Fruit fly (Drosophila melanogaster) whole organism, embryonic: Measurements from ENCODE around the gene CG3984.
A peak's percentile ranks its signal among the peaks of the same experiment; 100 is the strongest.

Source experiments
- Adf1 ChIP-seq: fragments of 200-800 bp; sonication (Bioruptor generic); IDR thresholded peaks from 2 replicates; pipeline ENCODE4 v1.3.6; 2022; ENCODE audit warnings: missing biosample characterization, missing genetic modification characterization
- Atf3 ChIP-seq: fragments of 200-800 bp; sonication (Bioruptor generic); optimal IDR thresholded peaks from 3 replicates; lab custom pipeline; 2016; ENCODE audit warnings: missing biosample characterization, missing genetic modification characterization
- B-H1 ChIP-seq: fragments of 200-800 bp; sonication (Bioruptor generic); IDR thresholded peaks from 3 replicates; pipeline ENCODE4 v1.3.6; 2022; ENCODE audit warnings: missing biosample characterization, missing genetic modification characterization
- CG10654 ChIP-seq: fragments of 200-800 bp; sonication (Bioruptor generic); optimal IDR thresholded peaks from 2 replicates; lab custom pipeline; 2016; ENCODE audit warnings: missing biosample characterization, missing genetic modification characterization
- CG11398 ChIP-seq: fragments of 200-800 bp; sonication (Bioruptor generic); optimal IDR thresholded peaks from 2 replicates; lab custom pipeline; 2016; ENCODE audit warnings: missing biosample characterization, missing genetic modification characterization
- CG12219 ChIP-seq: fragments of 200-800 bp; sonication (Bioruptor generic); optimal IDR thresholded peaks from 3 replicates; lab custom pipeline; 2018; ENCODE audit warnings: missing biosample characterization, mild to moderate bottlenecking, missing genetic modification characterization
- CG12769 ChIP-seq: fragments of 200-800 bp; sonication (Bioruptor generic); optimal IDR thresholded peaks from 2 replicates; lab custom pipeline; 2019; ENCODE audit warnings: missing biosample characterization, mild to moderate bottlenecking, missing genetic modification characterization, moderate library complexity
- CG13123 ChIP-seq: fragments of 200-800 bp; sonication (Bioruptor generic); optimal IDR thresholded peaks from 2 replicates; lab custom pipeline; 2016; ENCODE audit warnings: missing biosample characterization, missing genetic modification characterization
- CG15011 ChIP-seq: fragments of 200-800 bp; sonication (Bioruptor generic); optimal IDR thresholded peaks from 3 replicates; lab custom pipeline; 2018; ENCODE audit warnings: missing biosample characterization, mild to moderate bottlenecking, missing genetic modification characterization
- CG15269 ChIP-seq: fragments of 200-800 bp; sonication (Bioruptor generic); optimal IDR thresholded peaks from 2 replicates; lab custom pipeline; 2018; ENCODE audit warnings: missing biosample characterization, mild to moderate bottlenecking, missing genetic modification characterization, moderate library complexity
- CG1602 ChIP-seq: fragments of 200-800 bp; sonication (Bioruptor generic); optimal IDR thresholded peaks from 3 replicates; lab custom pipeline; 2016; ENCODE audit warnings: missing biosample characterization, missing genetic modification characterization
- CG16815 ChIP-seq: fragments of 200-800 bp; sonication (Bioruptor generic); optimal IDR thresholded peaks from 3 replicates; lab custom pipeline; 2017; ENCODE audit warnings: missing biosample characterization, mild to moderate bottlenecking, missing genetic modification characterization
- CG17568 ChIP-seq: fragments of 200-800 bp; sonication (Bioruptor generic); optimal IDR thresholded peaks from 2 replicates; lab custom pipeline; 2018; ENCODE audit warnings: missing biosample characterization, mild to moderate bottlenecking, missing genetic modification characterization, moderate library complexity
- CG18262 ChIP-seq: fragments of 200-800 bp; optimal IDR thresholded peaks from 3 replicates; lab custom pipeline; 2019; ENCODE audit warnings: missing biosample characterization, mild to moderate bottlenecking, missing genetic modification characterization, moderate library complexity
- CG2678 ChIP-seq: fragments of 200-800 bp; sonication (Bioruptor generic); optimal IDR thresholded peaks from 3 replicates; lab custom pipeline; 2019; ENCODE audit warnings: missing biosample characterization, mild to moderate bottlenecking, missing genetic modification characterization, moderate library complexity
- CG30431 ChIP-seq: fragments of 200-800 bp; sonication (Bioruptor generic); optimal IDR thresholded peaks from 2 replicates; lab custom pipeline; 2017; ENCODE audit warnings: missing biosample characterization, missing genetic modification characterization
- CG8290 ChIP-seq, 3 experiments: fragments of 200-800 bp; sonication (Bioruptor generic); optimal IDR thresholded peaks; 2 replicates each; lab custom pipeline; 2016 to 2019; ENCODE audit warnings: missing biosample characterization in 3 of 3, missing genetic modification characterization in 3 of 3, mild to moderate bottlenecking in 2 of 3, moderate library complexity in 1 of 3
- CG8478 ChIP-seq: fragments of >200 bp; optimal IDR thresholded peaks from 2 replicates; lab custom pipeline; 2018
- CTCF ChIP-seq: fragments of 200-800 bp; sonication (Bioruptor generic); optimal IDR thresholded peaks from 2 replicates; lab custom pipeline; 2017; ENCODE audit warnings: missing biosample characterization, mild to moderate bottlenecking, missing genetic modification characterization, moderate library complexity
- Camta ChIP-seq: fragments of 200-800 bp; sonication (Bioruptor generic); optimal IDR thresholded peaks from 2 replicates; lab custom pipeline; 2016; ENCODE audit warnings: missing biosample characterization, missing genetic modification characterization
- CrebB ChIP-seq: fragments of 200-800 bp; sonication (Bioruptor generic); optimal IDR thresholded peaks from 3 replicates; lab custom pipeline; 2018; ENCODE audit warnings: missing biosample characterization, mild to moderate bottlenecking, missing genetic modification characterization
- Deaf1 ChIP-seq: fragments of 200-800 bp; optimal IDR thresholded peaks from 3 replicates; lab custom pipeline; 2019; ENCODE audit warnings: missing biosample characterization, mild to moderate bottlenecking, missing genetic modification characterization, moderate library complexity
- Dip2 ChIP-seq: fragments of 200-800 bp; sonication (Bioruptor generic); IDR thresholded peaks from 2 replicates; pipeline ENCODE4 v1.3.6; 2022; ENCODE audit warnings: missing biosample characterization, missing genetic modification characterization
- HLH4C ChIP-seq: fragments of 200-800 bp; sonication (Bioruptor generic); IDR thresholded peaks from 3 replicates; pipeline ENCODE4 v1.3.6; 2022; ENCODE audit warnings: missing biosample characterization, missing genetic modification characterization; ENCODE audit not compliant: partially characterized antibody
- Lim3 ChIP-seq: fragments of 200-800 bp; sonication (Bioruptor generic); IDR thresholded peaks from 2 replicates; pipeline ENCODE4 v1.3.6; 2022; ENCODE audit warnings: missing biosample characterization, missing genetic modification characterization
- Max ChIP-seq: fragments of 200-800 bp; sonication (Bioruptor generic); optimal IDR thresholded peaks from 2 replicates; lab custom pipeline; 2016; ENCODE audit warnings: missing biosample characterization, mild to moderate bottlenecking, missing genetic modification characterization
- Med ChIP-seq: fragments of 200-800 bp; sonication (Bioruptor generic); peaks from one replicate; lab custom pipeline; 2016; ENCODE audit warnings: missing biosample characterization, missing genetic modification characterization, mild to moderate bottlenecking, inconsistent platforms, moderate library complexity
- Nf-YB ChIP-seq: fragments of 200-800 bp; sonication (Bioruptor generic); optimal IDR thresholded peaks from 3 replicates; lab custom pipeline; 2019; ENCODE audit warnings: missing biosample characterization, mild to moderate bottlenecking, missing genetic modification characterization, moderate library complexity
- NfI ChIP-seq: fragments of 200-800 bp; sonication (Bioruptor generic); optimal IDR thresholded peaks from 3 replicates; lab custom pipeline; 2018; ENCODE audit warnings: missing biosample characterization, mild to moderate bottlenecking, missing genetic modification characterization, moderate library complexity
- Pdp1 ChIP-seq, 2 experiments: fragments of 200-800 bp; sonication (Bioruptor generic); optimal IDR thresholded peaks; 3 replicates each; lab custom pipeline; 2016; ENCODE audit warnings: missing biosample characterization in 2 of 2, missing genetic modification characterization in 2 of 2, mild to moderate bottlenecking in 1 of 2, moderate library complexity in 1 of 2
- Ravus ChIP-seq: fragments of 200-800 bp; sonication (Bioruptor generic); IDR thresholded peaks from 2 replicates; pipeline ENCODE4 v1.3.6; 2022; ENCODE audit warnings: missing biosample characterization, missing genetic modification characterization
- Sin3A ChIP-seq: fragments of >200 bp; optimal IDR thresholded peaks from 2 replicates; lab custom pipeline; 2018
- Spps ChIP-seq: fragments of 200-800 bp; sonication (Bioruptor generic); optimal IDR thresholded peaks from 2 replicates; lab custom pipeline; 2018; ENCODE audit warnings: missing biosample characterization, mild to moderate bottlenecking, missing genetic modification characterization
- Sry-β ChIP-seq: fragments of 200-800 bp; sonication (Bioruptor generic); optimal IDR thresholded peaks from 2 replicates; lab custom pipeline; 2018; ENCODE audit warnings: missing biosample characterization, mild to moderate bottlenecking, missing genetic modification characterization, moderate library complexity
- Taf1 ChIP-seq: fragments of 200-800 bp; sonication (Bioruptor generic); IDR thresholded peaks from 2 replicates; pipeline ENCODE4 v1.3.6; 2022; ENCODE audit warnings: missing biosample characterization, missing genetic modification characterization
- az2 ChIP-seq: fragments of 200-800 bp; sonication (Bioruptor generic); optimal IDR thresholded peaks from 3 replicates; lab custom pipeline; 2016; ENCODE audit warnings: missing biosample characterization, missing genetic modification characterization
- caup ChIP-seq: fragments of 200-800 bp; sonication (Bioruptor generic); optimal IDR thresholded peaks from 3 replicates; lab custom pipeline; 2017; ENCODE audit warnings: missing biosample characterization, mild to moderate bottlenecking, missing genetic modification characterization, moderate library complexity; ENCODE audit not compliant: severe bottlenecking
- chinmo ChIP-seq: fragments of 200-800 bp; sonication (Bioruptor generic); IDR thresholded peaks from 4 replicates; pipeline ENCODE4 v1.3.6; 2022; ENCODE audit warnings: missing biosample characterization, missing genetic modification characterization; ENCODE audit not compliant: partially characterized antibody
- dmrt99B ChIP-seq: fragments of 200-800 bp; sonication (Bioruptor generic); optimal IDR thresholded peaks from 2 replicates; lab custom pipeline; 2018; ENCODE audit warnings: missing biosample characterization, mild to moderate bottlenecking, missing genetic modification characterization, moderate library complexity
- gce ChIP-seq: fragments of 200-800 bp; sonication (Bioruptor generic); IDR thresholded peaks from 3 replicates; pipeline ENCODE4 v1.3.6; 2022; ENCODE audit warnings: missing biosample characterization, missing genetic modification characterization
- gem ChIP-seq: fragments of 200-800 bp; sonication (Bioruptor generic); optimal IDR thresholded peaks from 2 replicates; lab custom pipeline; 2019; ENCODE audit warnings: missing biosample characterization, mild to moderate bottlenecking, missing genetic modification characterization, moderate library complexity
- gfzf ChIP-seq: fragments of 200-800 bp; sonication (Bioruptor generic); optimal IDR thresholded peaks from 2 replicates; lab custom pipeline; 2016; ENCODE audit warnings: missing biosample characterization, mild to moderate bottlenecking, missing genetic modification characterization, moderate library complexity
- gt ChIP-seq: fragments of 200-800 bp; sonication (Bioruptor generic); IDR thresholded peaks from 2 replicates; pipeline ENCODE4 v1.3.6; 2022; ENCODE audit warnings: missing biosample characterization, missing genetic modification characterization
- hb ChIP-seq: fragments of 200-800 bp; sonication (Bioruptor generic); IDR thresholded peaks from 3 replicates; pipeline ENCODE4 v1.3.6; 2022; ENCODE audit warnings: missing biosample characterization, missing genetic modification characterization; ENCODE audit not compliant: partially characterized antibody
- odd ChIP-seq: fragments of 200-800 bp; sonication (Bioruptor generic); optimal IDR thresholded peaks from 2 replicates; lab custom pipeline; 2017; ENCODE audit warnings: missing biosample characterization, mild to moderate bottlenecking, missing genetic modification characterization
- pzg ChIP-seq: fragments of 200-800 bp; sonication (Bioruptor generic); optimal IDR thresholded peaks from 3 replicates; lab custom pipeline; 2018; ENCODE audit warnings: missing biosample characterization, mild to moderate bottlenecking, missing genetic modification characterization, moderate library complexity
- salm ChIP-seq: fragments of 200-800 bp; sonication (Bioruptor generic); optimal IDR thresholded peaks from 2 replicates; lab custom pipeline; 2018; ENCODE audit warnings: missing biosample characterization, mild to moderate bottlenecking, missing genetic modification characterization
- sens-2 ChIP-seq: fragments of 200-800 bp; sonication (Bioruptor generic); IDR thresholded peaks from 2 replicates; pipeline ENCODE4 v1.3.6; 2022; ENCODE audit warnings: missing biosample characterization, missing genetic modification characterization
- slp2 ChIP-seq: fragments of 200-800 bp; sonication (Bioruptor generic); optimal IDR thresholded peaks from 2 replicates; lab custom pipeline; 2016; ENCODE audit warnings: missing biosample characterization, missing genetic modification characterization
- sr ChIP-seq: fragments of 200-800 bp; sonication (Bioruptor generic); IDR thresholded peaks from 3 replicates; pipeline ENCODE4 v1.3.6; 2022; ENCODE audit warnings: missing biosample characterization, missing genetic modification characterization
- ssp ChIP-seq: fragments of 200-800 bp; sonication (Bioruptor generic); IDR thresholded peaks from 2 replicates; pipeline ENCODE4 v1.3.6; 2022; ENCODE audit warnings: missing biosample characterization, missing genetic modification characterization
- zen ChIP-seq: fragments of 200-800 bp; sonication (Bioruptor generic); optimal IDR thresholded peaks from 3 replicates; lab custom pipeline; 2018; ENCODE audit warnings: missing biosample characterization, mild to moderate bottlenecking, missing genetic modification characterization, moderate library complexity

Gene CG3984

DNA sequence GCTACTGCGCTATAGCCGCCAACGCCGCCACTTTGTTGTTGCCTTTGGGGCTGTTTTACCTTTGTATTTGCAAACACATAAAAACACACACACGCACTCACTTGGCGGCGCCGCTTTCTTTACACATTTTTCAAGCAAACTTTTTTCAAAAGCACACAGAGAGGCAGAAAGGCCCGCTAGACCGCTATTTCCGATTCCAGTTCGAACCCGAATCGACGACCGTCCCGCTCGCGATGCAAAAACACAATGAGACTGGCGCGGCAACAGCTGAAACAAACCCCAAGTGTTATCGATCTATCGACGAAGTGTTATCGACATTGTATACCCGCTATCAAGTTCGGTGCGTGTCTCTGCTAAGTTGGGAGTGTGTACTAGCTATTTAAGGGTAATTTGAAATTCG, 5.3 kb upstream of the CG3984 start, which contains the start of gene CG42788 (continued):
- TF ChIP-seq zen (tag; lab: Kevin White, UChicago): peak; percentile 3
- no peak for TF ChIP-seq Max (GFP tag; lab: Kevin White, UChicago)
- TF ChIP-seq Spps (tag; lab: Kevin White, UChicago): peak; percentile 11
- TF ChIP-seq CTCF: peak; percentile 66
- peak; percentile 70 for TF ChIP-seq NfI (GFP tag; lab: Kevin White, UChicago)
- TF ChIP-seq sr: no peak
- no peak for TF ChIP-seq ssp (GFP tag; lab: Robert Waterston, UW)
- TF ChIP-seq Atf3 (GFP tag; lab: Kevin White, UChicago): peak; percentile 48
- TF ChIP-seq Taf1 (GFP tag; lab: Robert Waterston, UW): no peak
- peak; percentile 62 for TF ChIP-seq gfzf (GFP tag; lab: Kevin White, UChicago)
- TF ChIP-seq gce (GFP tag; lab: Robert Waterston, UW): no peak
- no peak for TF ChIP-seq gt (GFP tag; lab: Robert Waterston, UW)
- peak; percentile 95 for TF ChIP-seq pzg (GFP tag; lab: Kevin White, UChicago)
- no peak for TF ChIP-seq CG1602
- no peak for TF ChIP-seq CG15011
- TF ChIP-seq CG13123 (GFP tag; lab: Kevin White, UChicago): peak; percentile 30
- peak; percentile 99 for TF ChIP-seq Med (GFP tag; lab: Kevin White, UChicago)
- peak in 1 of 2 experiments; percentile 76 for TF ChIP-seq Pdp1 (GFP tag; optimal IDR thresholded peaks at IDR 0.05; lab: Kevin White, UChicago)
- TF ChIP-seq slp2: no peak
- no peak for TF ChIP-seq HLH4C (GFP tag; lab: Robert Waterston, UW)
- TF ChIP-seq Nf-YB (GFP tag; lab: Kevin White, UChicago): peak; percentile 52
- TF ChIP-seq Dip2 (GFP tag; lab: Robert Waterston, UW): no peak
- TF ChIP-seq gem (tag; lab: Kevin White, UChicago): peak; percentile 78
- peak; percentile 33 for TF ChIP-seq Camta (GFP tag; lab: Kevin White, UChicago)
- TF ChIP-seq CG12219: peak; percentile 61
- TF ChIP-seq az2 (GFP tag; lab: Kevin White, UChicago): peak; percentile 46
- peak; percentile 44 for TF ChIP-seq salm (tag; lab: Kevin White, UChicago)
- TF ChIP-seq CG10654 (GFP tag; lab: Kevin White, UChicago): peak; percentile 0
- TF ChIP-seq Sry-β (GFP tag; lab: Kevin White, UChicago): no peak
- peak; percentile 89 for TF ChIP-seq CrebB (tag; lab: Kevin White, UChicago)
- TF ChIP-seq caup (GFP tag; lab: Kevin White, UChicago): peak; percentile 67
- TF ChIP-seq CG11398 (GFP tag; lab: Kevin White, UChicago): peak; percentile 67
- no peak for TF ChIP-seq Lim3 (GFP tag; lab: Robert Waterston, UW)
- TF ChIP-seq Deaf1 (tag; lab: Kevin White, UChicago): peak; percentile 73
- TF ChIP-seq CG17568 (GFP tag; lab: Kevin White, UChicago): peak; percentile 27
- no peak for TF ChIP-seq hb (GFP tag; lab: Robert Waterston, UW)
- TF ChIP-seq Adf1: no peak
- TF ChIP-seq CG2678: peak; percentile 45
- TF ChIP-seq CG15269 (tag; lab: Kevin White, UChicago): peak; percentile 64
- no peak for TF ChIP-seq sens-2
- TF ChIP-seq B-H1 (GFP tag; lab: Robert Waterston, UW): no peak
- TF ChIP-seq Ravus (GFP tag; lab: Robert Waterston, UW): no peak
- no peak for TF ChIP-seq CG30431 (GFP tag; lab: Kevin White, UChicago)
- peak; percentile 53 for TF ChIP-seq dmrt99B (tag; lab: Kevin White, UChicago)
- no peak for TF ChIP-seq CG8478 (lab: Kevin White, UChicago)
- TF ChIP-seq Sin3A: peak; percentile 14
- peak; percentile 17 for TF ChIP-seq CG18262
- TF ChIP-seq odd: peak; percentile 48
- peak; percentile 97 for TF ChIP-seq CG12769 (tag; lab: Kevin White, UChicago)
- peak; percentile 88 for TF ChIP-seq CG8290 (GFP tag; optimal IDR thresholded peaks at IDR 0.05; lab: Kevin White, UChicago)
- TF ChIP-seq CG8290 (tag; optimal IDR thresholded peaks at IDR 0.05; lab: Kevin White, UChicago): peak; percentile 53 to 97
- TF ChIP-seq CG16815 (GFP tag; lab: Kevin White, UChicago): no peak
- no peak for TF ChIP-seq chinmo (GFP tag; lab: Robert Waterston, UW)
